Fruit fly (Drosophila melanogaster): ENCODE results near the gene CG15563.
A peak's percentile ranks its signal among the peaks of the same experiment; 100 is the strongest.

CG15563 gene

DNA sequence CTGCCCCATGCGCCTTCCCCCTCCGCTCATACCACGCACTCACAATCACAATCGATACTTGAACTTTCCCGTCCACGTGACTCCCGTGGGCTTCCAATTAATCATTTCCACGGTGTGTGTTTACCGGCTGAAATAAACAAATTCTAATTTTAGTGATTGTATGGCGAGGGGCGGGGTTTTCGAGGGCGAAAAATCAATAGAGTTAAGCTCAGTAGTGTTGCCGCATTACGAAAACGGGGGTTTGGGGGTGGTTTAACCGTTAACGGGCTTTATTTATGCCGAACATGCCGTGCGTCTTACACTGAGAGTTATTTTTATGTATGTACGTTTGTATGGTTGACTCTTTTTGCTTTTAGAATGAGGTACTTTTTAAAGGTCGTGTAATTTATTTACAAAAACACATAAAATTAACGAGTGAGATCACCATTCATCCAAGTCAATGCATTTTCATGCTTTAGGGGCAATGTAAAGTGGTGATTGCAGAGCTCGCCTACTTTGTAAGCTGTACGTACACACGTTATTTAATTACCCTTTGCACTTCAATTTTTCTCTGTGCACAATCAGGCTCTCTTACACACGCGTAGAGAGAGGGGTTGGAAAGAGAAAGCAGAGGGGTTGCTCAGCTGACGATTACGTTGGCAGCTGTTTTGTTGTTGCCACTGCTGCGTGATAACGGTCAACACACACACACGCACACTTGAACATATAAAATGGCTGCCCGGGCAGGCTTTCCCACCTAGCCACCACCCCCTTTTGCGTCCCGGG is 9.8 kb downstream of the CG15563 start (continued):
- peak; percentile 41 for TF ChIP-seq da (GFP tag; optimal IDR thresholded peaks at IDR 0.05)
- peak; percentile 93 for TF ChIP-seq gem (tag; optimal IDR thresholded peaks at IDR 0.05)
- TF ChIP-seq gro (GFP tag; optimal IDR thresholded peaks at IDR 0.05): peak; percentile 69
- TF ChIP-seq Hr51 (GFP tag; optimal IDR thresholded peaks at IDR 0.05): peak; percentile 80 to 85
- TF ChIP-seq kah (GFP tag; optimal IDR thresholded peaks at IDR 0.05): peak; percentile 34
- peak; percentile 37 for TF ChIP-seq p53 (GFP tag; optimal IDR thresholded peaks at IDR 0.05)
- peak; percentile 83 for TF ChIP-seq D19A (tag; optimal IDR thresholded peaks at IDR 0.05)
- peak; percentile 90 for TF ChIP-seq CG13424 (tag; optimal IDR thresholded peaks at IDR 0.05)
- peak; percentile 82 for TF ChIP-seq CG8388 (GFP tag; optimal IDR thresholded peaks at IDR 0.05)
- TF ChIP-seq Fer3 (tag; optimal IDR thresholded peaks at IDR 0.05): peak; percentile 85
- TF ChIP-seq CG4820 (GFP tag; optimal IDR thresholded peaks at IDR 0.05): peak; percentile 75
- no peak for TF ChIP-seq CG17361 (GFP tag; IDR thresholded peaks at IDR 0.05)
- TF ChIP-seq Mad (GFP tag; optimal IDR thresholded peaks at IDR 0.05): peak; percentile 65
- TF ChIP-seq CG13775 (GFP tag; optimal IDR thresholded peaks at IDR 0.05): peak; percentile 83
- TF ChIP-seq dmrt11E (tag; optimal IDR thresholded peaks at IDR 0.05): peak; percentile 85
- peak; percentile 90 for TF ChIP-seq CG9727 (GFP tag; optimal IDR thresholded peaks at IDR 0.05)
- no peak for TF ChIP-seq CG7963 (GFP tag; IDR thresholded peaks at IDR 0.05; ENCODE audit: partially characterized antibody)
- TF ChIP-seq gcm (GFP tag; optimal IDR thresholded peaks at IDR 0.05): peak; percentile 63
- TF ChIP-seq pum (GFP tag; optimal IDR thresholded peaks at IDR 0.05): peak; percentile 83
- peak; percentile 57 for TF ChIP-seq CG8290 (GFP tag; optimal IDR thresholded peaks at IDR 0.05)
- TF ChIP-seq CG8290 (tag; optimal IDR thresholded peaks at IDR 0.05): peak in 1 of 2 experiments; percentile 81
- peak; percentile 55 for TF ChIP-seq CG5245 (GFP tag; optimal IDR thresholded peaks at IDR 0.05)
- no peak for TF ChIP-seq ci (GFP tag; IDR thresholded peaks at IDR 0.05)
- TF ChIP-seq gsb (GFP tag; IDR thresholded peaks at IDR 0.05): no peak
- TF ChIP-seq unpg (GFP tag; optimal IDR thresholded peaks at IDR 0.05): peak; percentile 85
- TF ChIP-seq crc (GFP tag; optimal IDR thresholded peaks at IDR 0.05): peak; percentile 80
- peak; percentile 40 for TF ChIP-seq Hmx (GFP tag; optimal IDR thresholded peaks at IDR 0.05)
- TF ChIP-seq CG17802 (tag; optimal IDR thresholded peaks at IDR 0.05): no peak
- TF ChIP-seq sd (tag; optimal IDR thresholded peaks at IDR 0.05): peak; percentile 48
- peak; percentile 73 for TF ChIP-seq CG2875 (GFP tag; optimal IDR thresholded peaks at IDR 0.05)
- peak; percentile 64 for TF ChIP-seq fd3F (GFP tag; optimal IDR thresholded peaks at IDR 0.05)
- peak; percentile 81 for TF ChIP-seq en (GFP tag; optimal IDR thresholded peaks at IDR 0.05)
- peak; percentile 97 for TF ChIP-seq sens (GFP tag)
- TF ChIP-seq CG15073 (GFP tag; optimal IDR thresholded peaks at IDR 0.05): no peak
- peak; percentile 28 for TF ChIP-seq YL-1 (GFP tag; optimal IDR thresholded peaks at IDR 0.05)
- TF ChIP-seq CG6854 (GFP tag; optimal IDR thresholded peaks at IDR 0.05): peak; percentile 48
- peak; percentile 34 for TF ChIP-seq CG4328 (GFP tag; optimal IDR thresholded peaks at IDR 0.05)
- TF ChIP-seq Bteb2 (GFP tag; optimal IDR thresholded peaks at IDR 0.05): peak; percentile 74
- no peak for TF ChIP-seq CG16779 (GFP tag; IDR thresholded peaks at IDR 0.05)
- peak; percentile 69 for TF ChIP-seq CG15601 (tag; optimal IDR thresholded peaks at IDR 0.05)
- peak; percentile 59 for TF ChIP-seq CG8281 (tag; optimal IDR thresholded peaks at IDR 0.05)
- TF ChIP-seq HLH54F (GFP tag; optimal IDR thresholded peaks at IDR 0.05): peak; percentile 79
- TF ChIP-seq CG4617 (GFP tag; optimal IDR thresholded peaks at IDR 0.05; ENCODE audit: borderline replicate concordance): peak; percentile 52
- peak; percentile 65 for TF ChIP-seq HHEX (GFP tag; optimal IDR thresholded peaks at IDR 0.05)
- TF ChIP-seq dati (GFP tag; IDR thresholded peaks at IDR 0.05): no peak
- TF ChIP-seq tap (tag; optimal IDR thresholded peaks at IDR 0.05): peak; percentile 76
- peak; percentile 85 for TF ChIP-seq Dek (tag; optimal IDR thresholded peaks at IDR 0.05)
- no peak for TF ChIP-seq Opbp (GFP tag; IDR thresholded peaks at IDR 0.05; ENCODE audit: partially characterized antibody)
- TF ChIP-seq CG13296 (GFP tag; optimal IDR thresholded peaks at IDR 0.05): peak; percentile 78

All from whole organism, embryonic.